Worm (Caenorhabditis elegans): ENCODE data around the gene EEED8.15.

Gene EEED8.15

ce11 chrII:5449219-5449618, 30.2 kb downstream of the EEED8.15 start:
- no peak for TF ChIP-seq tbx-7 (tag; optimal IDR thresholded peaks at IDR 0.05)
- TF ChIP-seq ceh-18 (tag; optimal IDR thresholded peaks at IDR 0.05): peak; percentile 23
- TF ChIP-seq rnt-1 (tag; optimal IDR thresholded peaks at IDR 0.05): no peak
- no peak for TF ChIP-seq nhr-11 (tag; optimal IDR thresholded peaks at IDR 0.05)
- TF ChIP-seq pag-3 (tag; optimal IDR thresholded peaks at IDR 0.05; ENCODE audit: borderline replicate concordance): no peak
- no peak for TF ChIP-seq fax-1 (tag; optimal IDR thresholded peaks at IDR 0.05)
- no peak for TF ChIP-seq nfya-1 (tag; optimal IDR thresholded peaks at IDR 0.05)
- no peak for TF ChIP-seq hlh-30 (tag; optimal IDR thresholded peaks at IDR 0.05; ENCODE audit: insufficient read depth)
- no peak for TF ChIP-seq gmeb-2 (tag; optimal IDR thresholded peaks at IDR 0.05)
- TF ChIP-seq hlh-6 (tag; optimal IDR thresholded peaks at IDR 0.05): no peak
- TF ChIP-seq elt-4 (tag; optimal IDR thresholded peaks at IDR 0.05): no peak
- TF ChIP-seq elt-2 (tag; optimal IDR thresholded peaks at IDR 0.05): no peak
- no peak for TF ChIP-seq sox-4 (tag; optimal IDR thresholded peaks at IDR 0.05)
- TF ChIP-seq unc-55 (GFP tag; optimal IDR thresholded peaks at IDR 0.05): peak; percentile 77

DNA sequence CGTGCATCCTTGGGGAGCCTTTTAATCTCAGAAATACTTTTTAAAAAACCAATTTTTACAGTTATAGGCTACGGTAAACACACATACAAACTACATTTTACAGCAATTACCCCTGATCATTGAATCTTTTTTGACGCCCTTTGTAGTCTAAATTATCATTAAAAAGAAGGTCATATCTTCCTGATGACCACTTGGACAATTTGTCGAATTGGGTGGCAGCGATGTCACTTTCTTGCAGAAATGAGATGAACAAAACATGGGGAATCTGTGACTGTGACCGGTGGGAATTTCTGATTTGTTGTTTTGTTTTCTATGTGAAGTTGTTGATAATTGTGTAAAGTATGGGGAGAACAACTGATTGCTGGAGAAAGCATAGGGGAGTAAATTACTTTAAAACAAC, 30.6 kb downstream of the EEED8.15 start:
- TF ChIP-seq ceh-9 (tag; optimal IDR thresholded peaks at IDR 0.05): no peak
- TF ChIP-seq fkh-6 (tag; optimal IDR thresholded peaks at IDR 0.05): no peak
- no peak for TF ChIP-seq nhr-11 (tag; optimal IDR thresholded peaks at IDR 0.05)
- no peak for TF ChIP-seq lim-6 (tag; optimal IDR thresholded peaks at IDR 0.05)
- no peak for TF ChIP-seq dve-1 (tag; optimal IDR thresholded peaks at IDR 0.05)
- TF ChIP-seq ceh-48 (tag; optimal IDR thresholded peaks at IDR 0.05): no peak
- TF ChIP-seq unc-55 (GFP tag; optimal IDR thresholded peaks at IDR 0.05): no peak
- no peak for TF ChIP-seq odd-2 (tag; optimal IDR thresholded peaks at IDR 0.05)

ce11 chrII:5451278-5451677, 32.2 kb downstream of the EEED8.15 start:
- no peak for TF ChIP-seq npax-4 (tag; optimal IDR thresholded peaks at IDR 0.05)
- TF ChIP-seq tbx-2 (tag; optimal IDR thresholded peaks at IDR 0.05): no peak
- TF ChIP-seq ceh-14 (tag; optimal IDR thresholded peaks at IDR 0.05): no peak
- TF ChIP-seq C08G9.2 (tag; optimal IDR thresholded peaks at IDR 0.05): no peak
- TF ChIP-seq ceh-45 (GFP tag; IDR thresholded peaks at IDR 0.05): no peak
- no peak for TF ChIP-seq ahr-1 (tag; optimal IDR thresholded peaks at IDR 0.05)
- TF ChIP-seq ref-2 (tag; optimal IDR thresholded peaks at IDR 0.05): no peak
- no peak for TF ChIP-seq hlh-15 (tag; optimal IDR thresholded peaks at IDR 0.05)
- no peak for TF ChIP-seq eyg-1 (tag; optimal IDR thresholded peaks at IDR 0.05)
- no peak for TF ChIP-seq ceh-18 (tag; optimal IDR thresholded peaks at IDR 0.05)
- TF ChIP-seq hlh-8 (tag; optimal IDR thresholded peaks at IDR 0.05): no peak
- no peak for TF ChIP-seq F13H6.1 (tag; optimal IDR thresholded peaks at IDR 0.05)
- no peak for TF ChIP-seq ceh-19 (GFP tag; optimal IDR thresholded peaks at IDR 0.05)
- no peak for TF ChIP-seq hlh-6 (tag; optimal IDR thresholded peaks at IDR 0.05)
- TF ChIP-seq fkh-10 (GFP tag; optimal IDR thresholded peaks at IDR 0.05): no peak
- no peak for TF ChIP-seq ceh-2 (tag; optimal IDR thresholded peaks at IDR 0.05)
- no peak for TF ChIP-seq hlh-13 (GFP tag; optimal IDR thresholded peaks at IDR 0.05)
- no peak for TF ChIP-seq ztf-16 (tag; optimal IDR thresholded peaks at IDR 0.05)

ce11 chrII:5453547-5453946, 34.5 kb downstream of the EEED8.15 start, which contains the start of gene dhs-5:
dhs-5 (plus strand) TSS chrII:5453847.
- TF ChIP-seq hlh-15 (tag; optimal IDR thresholded peaks at IDR 0.05) (no peak), nhr-232 (tag; optimal IDR thresholded peaks at IDR 0.05) (no peak), ceh-22 (tag; optimal IDR thresholded peaks at IDR 0.05) (no peak), eyg-1 (tag; optimal IDR thresholded peaks at IDR 0.05) (no peak), ttx-3 (tag; optimal IDR thresholded peaks at IDR 0.05) (no peak), C38D4.7 (GFP tag; optimal IDR thresholded peaks at IDR 0.05) (no peak), odd-2 (tag; optimal IDR thresholded peaks at IDR 0.05) (no peak), ceh-18 (tag; optimal IDR thresholded peaks at IDR 0.05) (no peak), hlh-13 (GFP tag; optimal IDR thresholded peaks at IDR 0.05) (no peak), dmd-4 (tag; optimal IDR thresholded peaks at IDR 0.05; ENCODE audit: borderline replicate concordance) (no peak), fax-1 (tag; optimal IDR thresholded peaks at IDR 0.05) (no peak), pros-1 (tag; optimal IDR thresholded peaks at IDR 0.05) (no peak), pat-9 (tag; optimal IDR thresholded peaks at IDR 0.05) (no peak), che-1 (tag; optimal IDR thresholded peaks at IDR 0.05) (no peak), nfya-1 (tag; optimal IDR thresholded peaks at IDR 0.05) (no peak)
